Worm (Caenorhabditis elegans) whole organism, L4 larva: ENCODE data around the gene arrd-11.

Experiments
- hmg-1.1 ChIP-seq: fragments of 200-800 bp; sonication (Bioruptor generic); IDR thresholded peaks from 2 replicates; pipeline ENCODE4 v1.3.6; 2022; ENCODE audit warnings: missing genetic modification reagents, missing genetic modification characterization, missing compliant biosample characterization
- jun-1 ChIP-seq: fragments of 150-350 bp; optimal IDR thresholded peaks from 2 replicates; lab custom pipeline; 2014; ENCODE audit warnings: missing biosample characterization, missing genetic modification reagents, missing genetic modification characterization
- lsy-2 ChIP-seq, 2 experiments: fragments of 150-350 bp in 1 of 2; sonication (generic microtip) in 1 of 2; optimal IDR thresholded peaks; 2 replicates each; lab custom pipeline; 2014 to 2017; ENCODE audit warnings: missing biosample characterization in 2 of 2, missing genetic modification characterization in 2 of 2
- nhr-10 ChIP-seq: fragments of 150-350 bp; optimal IDR thresholded peaks from 2 replicates; lab custom pipeline; 2014; ENCODE audit warnings: missing biosample characterization, missing genetic modification characterization
- nhr-237 ChIP-seq: sonication (generic microtip); optimal IDR thresholded peaks from 2 replicates; lab custom pipeline; 2017; ENCODE audit warnings: missing biosample characterization, missing genetic modification characterization
- nhr-25 ChIP-seq: sonication (generic microtip); optimal IDR thresholded peaks from 2 replicates; lab custom pipeline; 2017; ENCODE audit warnings: missing genetic modification characterization, mild to moderate bottlenecking, missing compliant biosample characterization, antibody characterized with exemption, moderate library complexity, borderline replicate concordance; ENCODE audit not compliant: insufficient read depth
- nhr-42 ChIP-seq: fragments of 200-800 bp; sonication (Bioruptor generic); IDR thresholded peaks from 2 replicates; pipeline ENCODE4 v1.3.6; 2022; ENCODE audit warnings: missing genetic modification characterization, missing compliant biosample characterization
- nhr-6 ChIP-seq: fragments of 150-350 bp; optimal IDR thresholded peaks from 2 replicates; lab custom pipeline; 2014; ENCODE audit warnings: missing biosample characterization, missing genetic modification characterization
- php-3 ChIP-seq: fragments of 200-800 bp; sonication (Bioruptor generic); IDR thresholded peaks from 2 replicates; pipeline ENCODE4 v1.3.6; 2022; ENCODE audit warnings: missing genetic modification reagents, missing genetic modification characterization, missing compliant biosample characterization
- pqm-1 ChIP-seq: sonication (generic microtip); optimal IDR thresholded peaks from 2 replicates; lab custom pipeline; 2017; ENCODE audit warnings: missing biosample characterization, missing genetic modification characterization
- snpc-4 ChIP-seq: fragments of 150-350 bp; optimal IDR thresholded peaks from 2 replicates; lab custom pipeline; 2014; ENCODE audit warnings: missing biosample characterization, missing genetic modification characterization
- unc-62 ChIP-seq, 3 experiments: fragments of 150-350 bp in 1 of 3; sonication (generic microtip); optimal IDR thresholded peaks in 2 of 3; peaks in 1 of 3; 1 replicate in 1 of 3; 2 replicates in 2 of 3; lab custom pipeline; 2014 to 2017; ENCODE audit warnings: missing biosample characterization in 3 of 3, missing genetic modification characterization in 3 of 3, missing genetic modification reagents in 3 of 3, missing genotype in 1 of 3
- ztf-11 ChIP-seq: fragments of 150-350 bp; optimal IDR thresholded peaks from 2 replicates; lab custom pipeline; 2014; ENCODE audit warnings: missing biosample characterization, missing genetic modification characterization

ce11 chrII:13715733-13716132, 47.5 kb upstream of the arrd-11 start, which contains the start of gene zipt-2.3:
- no peak for TF ChIP-seq snpc-4 (tag; lab: Kevin White, UChicago)
- TF ChIP-seq jun-1, result no peak
- no peak for TF ChIP-seq nhr-237 (tag; lab: Kevin White, UChicago)
- TF ChIP-seq hmg-1.1, result no peak
- TF ChIP-seq nhr-6 (tag; lab: Kevin White, UChicago), result no peak
- no peak for TF ChIP-seq nhr-10 (tag; lab: Kevin White, UChicago)
- TF ChIP-seq nhr-42 (GFP tag; lab: Robert Waterston, UW), result no peak
- no peak for TF ChIP-seq ztf-11 (tag; lab: Kevin White, UChicago)
- TF ChIP-seq unc-62 (GFP tag; optimal IDR thresholded peaks at IDR 0.05 in 1 of 2; lab: Kevin White, UChicago), result no peak
- TF ChIP-seq unc-62 (tag; optimal IDR thresholded peaks at IDR 0.05; lab: Kevin White, UChicago), result no peak
- TF ChIP-seq lsy-2 (tag; optimal IDR thresholded peaks at IDR 0.05; lab: Kevin White, UChicago), result no peak
- peak; percentile 45; the same call in 1 of the 2 replicates for TF ChIP-seq php-3 (GFP tag; lab: Robert Waterston, UW)
- TF ChIP-seq pqm-1, result peak; percentile 93
- no peak for TF ChIP-seq nhr-25
